Worm (Caenorhabditis elegans) whole organism, L1 larva: ENCODE results near the gene M03F8.6.

Experiments used
- C16A3.4 ChIP-seq: fragments of 150-350 bp; optimal IDR thresholded peaks from 2 replicates; lab custom pipeline; 2014; ENCODE audit warnings: missing biosample characterization, missing genetic modification characterization
- F16B12.6 ChIP-seq: fragments of 150-350 bp; optimal IDR thresholded peaks from 2 replicates; lab custom pipeline; 2014; ENCODE audit warnings: missing biosample characterization, missing genetic modification characterization
- Y116A8C.19 ChIP-seq: sonication (generic microtip); optimal IDR thresholded peaks from 2 replicates; lab custom pipeline; 2016; ENCODE audit warnings: missing compliant biosample characterization, missing genetic modification characterization, borderline replicate concordance
- aly-2 ChIP-seq: fragments of 150-350 bp; optimal IDR thresholded peaks from 2 replicates; lab custom pipeline; 2014; ENCODE audit warnings: missing biosample characterization, missing genetic modification characterization
- blmp-1 ChIP-seq: fragments of 150-350 bp; optimal IDR thresholded peaks from 2 replicates; lab custom pipeline; 2014; ENCODE audit warnings: missing biosample characterization, missing genetic modification characterization
- ceh-63 ChIP-seq: fragments of 200-800 bp; sonication (Bioruptor generic); optimal IDR thresholded peaks from 2 replicates; lab custom pipeline; 2018; ENCODE audit warnings: mild to moderate bottlenecking, missing genetic modification characterization, missing compliant biosample characterization
- ceh-8 ChIP-seq: fragments of 200-800 bp; sonication (Bioruptor generic); optimal IDR thresholded peaks from 2 replicates; lab custom pipeline; 2018; ENCODE audit warnings: mild to moderate bottlenecking, missing genetic modification characterization, moderate library complexity, missing compliant biosample characterization
- ces-1 ChIP-seq: fragments of 150-350 bp; optimal IDR thresholded peaks from 2 replicates; lab custom pipeline; 2014; ENCODE audit warnings: missing biosample characterization, missing genetic modification reagents, missing genetic modification characterization
- dpl-1 ChIP-seq, 3 experiments: fragments of 150-350 bp in 2 of 3; sonication (generic microtip) in 1 of 3; optimal IDR thresholded peaks; 2 replicates each; lab custom pipeline; 2014 to 2017; ENCODE audit warnings: missing biosample characterization in 3 of 3, missing genetic modification characterization in 3 of 3, missing genetic modification reagents in 3 of 3
- dsc-1 ChIP-seq: sonication (generic microtip); optimal IDR thresholded peaks from 2 replicates; lab custom pipeline; 2016; ENCODE audit warnings: mild to moderate bottlenecking, missing genetic modification characterization, missing compliant biosample characterization
- efl-1 ChIP-seq, 4 experiments: fragments of 150-350 bp; optimal IDR thresholded peaks in 3 of 4; peaks in 1 of 4; 1 replicate in 1 of 4; 2 replicates in 3 of 4; lab custom pipeline; 2014; ENCODE audit warnings: missing biosample characterization in 2 of 4, missing genetic modification characterization in 2 of 4, missing genetic modification reagents in 2 of 4
- egl-13 ChIP-seq: sonication (generic microtip); optimal IDR thresholded peaks from 2 replicates; lab custom pipeline; 2016; ENCODE audit warnings: missing genotype, missing genetic modification reagents, missing genetic modification characterization, missing compliant biosample characterization
- ets-5 ChIP-seq: fragments of 200-800 bp; sonication (Bioruptor generic); IDR thresholded peaks from 2 replicates; pipeline ENCODE4 v1.3.6; 2022; ENCODE audit warnings: missing genetic modification characterization, missing compliant biosample characterization
- fkh-10 ChIP-seq: sonication (generic microtip); optimal IDR thresholded peaks from 2 replicates; lab custom pipeline; 2017; ENCODE audit warnings: missing biosample characterization, missing genetic modification reagents, missing genetic modification characterization
- fkh-8 ChIP-seq: sonication (generic microtip); optimal IDR thresholded peaks from 2 replicates; lab custom pipeline; 2016; ENCODE audit warnings: mild to moderate bottlenecking, missing genetic modification characterization, missing compliant biosample characterization
- grh-1 ChIP-seq: fragments of 200-800 bp; sonication (Bioruptor generic); IDR thresholded peaks from 2 replicates; pipeline ENCODE4 v1.3.6; 2022; ENCODE audit warnings: missing genetic modification reagents, missing genetic modification characterization, missing compliant biosample characterization
- hlh-17 ChIP-seq: fragments of 200-800 bp; sonication (Bioruptor generic); optimal IDR thresholded peaks from 2 replicates; lab custom pipeline; 2018; ENCODE audit warnings: missing genetic modification characterization, mild to moderate bottlenecking, missing compliant biosample characterization, moderate library complexity, borderline replicate concordance
- hlh-4 ChIP-seq: sonication (generic microtip); optimal IDR thresholded peaks from 2 replicates; lab custom pipeline; 2016; ENCODE audit warnings: mild to moderate bottlenecking, missing genetic modification characterization, missing compliant biosample characterization
- hpl-2 ChIP-seq: fragments of 150-350 bp; optimal IDR thresholded peaks from 2 replicates; lab custom pipeline; 2014; ENCODE audit warnings: missing biosample characterization, missing genetic modification reagents, missing genetic modification characterization
- isw-1 ChIP-seq: fragments of 200-800 bp; sonication (Bioruptor generic); IDR thresholded peaks from 2 replicates; pipeline ENCODE4 v1.3.6; 2022; ENCODE audit warnings: missing genetic modification characterization, missing compliant biosample characterization
- jun-1 ChIP-seq: fragments of 150-350 bp; optimal IDR thresholded peaks from 2 replicates; lab custom pipeline; 2014; ENCODE audit warnings: missing biosample characterization, missing genetic modification reagents, missing genetic modification characterization
- lin-15B ChIP-seq: fragments of 150-350 bp; sonication (generic microtip); optimal IDR thresholded peaks from 3 replicates; lab custom pipeline; 2014; ENCODE audit warnings: missing biosample characterization, missing genetic modification characterization
- lin-35 ChIP-seq, 2 experiments: fragments of 150-350 bp; optimal IDR thresholded peaks; 2 replicates each; lab custom pipeline; 2014; ENCODE audit warnings: missing biosample characterization in 2 of 2, missing genetic modification characterization in 2 of 2, missing genetic modification reagents in 2 of 2
- lin-39 ChIP-seq: fragments of 150-350 bp; optimal IDR thresholded peaks from 2 replicates; lab custom pipeline; 2014; ENCODE audit warnings: missing biosample characterization, missing genetic modification reagents, missing genetic modification characterization
- lsy-2 ChIP-seq, 2 experiments: fragments of 150-350 bp; optimal IDR thresholded peaks; 2 replicates each; lab custom pipeline; 2014; ENCODE audit warnings: missing biosample characterization in 2 of 2, missing genetic modification characterization in 2 of 2
- mef-2 ChIP-seq: fragments of 150-350 bp; optimal IDR thresholded peaks from 2 replicates; lab custom pipeline; 2014; ENCODE audit warnings: missing biosample characterization, missing genetic modification characterization
- nhr-11 ChIP-seq: fragments of 150-350 bp; optimal IDR thresholded peaks from 2 replicates; lab custom pipeline; 2014; ENCODE audit warnings: missing biosample characterization, missing genetic modification characterization
- nhr-19 ChIP-seq: fragments of 200-800 bp; sonication (Bioruptor generic); conservative IDR thresholded peaks from 2 replicates; pipeline ENCODE4 v1.3.6; 2022; ENCODE audit warnings: missing genetic modification characterization, missing compliant biosample characterization
- nhr-237 ChIP-seq: fragments of 150-350 bp; optimal IDR thresholded peaks from 2 replicates; lab custom pipeline; 2014; ENCODE audit warnings: missing biosample characterization, missing genetic modification characterization
- nhr-71 ChIP-seq: sonication (generic microtip); optimal IDR thresholded peaks from 2 replicates; lab custom pipeline; 2016; ENCODE audit warnings: mild to moderate bottlenecking, missing genetic modification characterization, moderate library complexity, missing compliant biosample characterization
- nhr-85 ChIP-seq: sonication (generic microtip); peaks from one replicate; lab custom pipeline; 2016; ENCODE audit warnings: missing genetic modification characterization, inconsistent platforms, missing compliant biosample characterization
- rnt-1 ChIP-seq: sonication (generic microtip); optimal IDR thresholded peaks from 2 replicates; lab custom pipeline; 2016; ENCODE audit warnings: mild to moderate bottlenecking, missing genetic modification characterization, moderate library complexity, missing compliant biosample characterization
- snpc-4 ChIP-seq: fragments of 150-350 bp; optimal IDR thresholded peaks from 2 replicates; lab custom pipeline; 2014; ENCODE audit warnings: missing biosample characterization, missing genetic modification characterization
- sox-4 ChIP-seq: sonication (generic microtip); optimal IDR thresholded peaks from 2 replicates; lab custom pipeline; 2016; ENCODE audit warnings: missing genetic modification characterization, missing compliant biosample characterization
- sup-37 ChIP-seq: fragments of 200-800 bp; sonication (Bioruptor generic); optimal IDR thresholded peaks from 2 replicates; lab custom pipeline; 2018; ENCODE audit warnings: mild to moderate bottlenecking, missing genetic modification characterization, missing compliant biosample characterization
- tbx-2 ChIP-seq: sonication (generic microtip); optimal IDR thresholded peaks from 2 replicates; lab custom pipeline; 2016; ENCODE audit warnings: missing genetic modification characterization, missing compliant biosample characterization
- unc-62 ChIP-seq: fragments of 150-350 bp; optimal IDR thresholded peaks from 2 replicates; lab custom pipeline; 2014; ENCODE audit warnings: missing biosample characterization, missing genetic modification reagents, missing genetic modification characterization
- xbp-1 ChIP-seq: sonication (generic microtip); optimal IDR thresholded peaks from 2 replicates; lab custom pipeline; 2016; ENCODE audit warnings: missing genetic modification characterization, missing compliant biosample characterization
- zip-4 ChIP-seq: fragments of 200-800 bp; sonication (Bioruptor generic); optimal IDR thresholded peaks from 2 replicates; lab custom pipeline; 2018; ENCODE audit warnings: mild to moderate bottlenecking, missing genetic modification characterization, moderate library complexity, missing compliant biosample characterization
- ztf-11 ChIP-seq, 2 experiments: sonication (generic microtip); optimal IDR thresholded peaks; 2 replicates each; lab custom pipeline; 2016 to 2017; ENCODE audit warnings: missing genetic modification characterization in 2 of 2, missing biosample characterization in 1 of 2, missing compliant biosample characterization in 1 of 2

M03F8.6 gene

DNA sequence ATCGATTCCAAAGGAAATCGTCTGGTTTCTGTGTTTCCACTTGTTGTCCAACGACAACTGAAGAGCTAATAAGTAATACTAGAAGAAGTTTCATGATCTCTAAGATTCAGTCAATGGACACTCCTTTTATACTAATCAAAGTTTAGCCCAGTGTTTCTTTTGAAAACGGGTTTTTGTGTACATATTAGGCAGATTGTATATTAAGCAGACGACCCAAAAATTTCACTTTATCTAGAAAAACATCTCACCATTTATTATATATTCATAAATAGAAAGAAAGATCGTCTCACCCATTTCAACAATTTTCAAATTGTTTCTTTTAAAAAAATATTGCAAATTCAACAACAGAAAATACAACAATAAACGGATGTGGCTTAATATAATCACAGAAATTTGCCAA lies 32.1 kb upstream of the M03F8.6 start, which contains the start of gene C10F3.7:
Gene C10F3.7 (minus strand): TSS at position 101 of the 400 bp plus-strand sequence.
- no peak for TF ChIP-seq Y116A8C.19 (tag; lab: Kevin White, UChicago)
- TF ChIP-seq mef-2 (tag; lab: Kevin White, UChicago), result no peak
- no peak for TF ChIP-seq ces-1
- TF ChIP-seq grh-1 (GFP tag; lab: Robert Waterston, UW), result no peak
- TF ChIP-seq nhr-237, result no peak
- TF ChIP-seq unc-62, result no peak
- no peak for TF ChIP-seq hlh-17 (GFP tag; lab: Kevin White, UChicago)
- no peak for TF ChIP-seq hpl-2 (GFP tag; lab: Kevin White, UChicago)

DNA sequence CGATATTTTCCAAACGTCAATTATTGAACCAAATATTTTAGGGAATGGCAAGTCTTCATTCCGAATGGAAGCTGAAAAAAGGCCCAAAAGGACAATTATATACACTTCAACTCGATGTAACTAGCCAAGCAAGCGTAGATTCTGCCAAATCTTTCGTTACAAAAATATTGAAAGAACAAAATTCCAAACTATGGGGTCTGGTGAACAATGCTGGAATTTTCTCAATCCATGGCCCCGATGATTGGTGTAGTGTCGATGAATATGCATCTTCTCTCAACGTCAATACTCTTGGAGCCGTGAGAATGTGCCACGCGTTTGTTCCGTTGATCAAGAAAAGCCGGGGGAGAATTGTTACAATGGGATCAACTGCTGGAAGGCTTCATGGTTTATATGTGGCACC lies 29.6 kb upstream of the M03F8.6 start:
- TF ChIP-seq ceh-63 (GFP tag; lab: Kevin White, UChicago) (no peak), lin-35 (GFP tag; optimal IDR thresholded peaks at IDR 0.05; lab: Kevin White, UChicago) (no peak), xbp-1 (tag; lab: Kevin White, UChicago) (no peak)

- TF ChIP-seq fkh-8 (tag; lab: Kevin White, UChicago) (no peak), efl-1 (optimal IDR thresholded peaks at IDR 0.05; lab: Kevin White, UChicago) (no peak), efl-1 (GFP tag; optimal IDR thresholded peaks at IDR 0.05 in 1 of 2; lab: Kevin White, UChicago) (peak in 1 of 2 experiments; percentile 46), hpl-2 (GFP tag; lab: Kevin White, UChicago) (no peak)
Measured at ce11 chrV:5983380-5983779, 28.7 kb upstream of the M03F8.6 start, which contains the start of gene dhs-16. Gene dhs-16, plus strand, starts transcription at chrV:5983745.

DNA sequence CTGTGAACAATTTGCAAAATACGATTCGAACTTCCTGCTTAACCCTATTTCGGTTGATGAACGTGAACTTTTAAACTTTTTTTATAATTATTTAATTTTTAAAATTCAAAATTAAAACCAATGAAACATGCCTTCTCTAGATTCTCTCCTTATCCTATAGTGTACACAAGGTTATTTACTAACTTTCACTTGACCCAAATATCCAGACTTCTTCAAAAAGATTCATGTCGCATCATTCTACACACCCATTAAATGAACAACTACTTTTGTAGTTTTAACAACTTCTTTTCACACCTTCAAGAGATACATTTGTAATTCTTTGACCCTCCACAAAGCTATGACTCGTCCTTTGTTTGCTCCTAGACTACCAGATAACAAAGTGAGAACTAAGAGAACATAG lies 28.1 kb upstream of the M03F8.6 start:
- TF ChIP-seq fkh-10 (GFP tag; lab: Kevin White, UChicago) (no peak), blmp-1 (peak; percentile 64)
- TF ChIP-seq, all 84 proteins: peak for 1

- TF ChIP-seq sox-4 (tag; lab: Kevin White, UChicago) (no peak), nhr-71 (tag; lab: Kevin White, UChicago) (no peak), Y116A8C.19 (tag; lab: Kevin White, UChicago) (no peak), aly-2 (tag; lab: Kevin White, UChicago) (no peak), nhr-19 (GFP tag; lab: Robert Waterston, UW) (no peak), lin-39 (tag; lab: Kevin White, UChicago) (no peak), hpl-2 (GFP tag; lab: Kevin White, UChicago) (no peak), dpl-1 (GFP tag; optimal IDR thresholded peaks at IDR 0.05; lab: Kevin White, UChicago) (no peak), fkh-10 (GFP tag; lab: Kevin White, UChicago) (no peak), C16A3.4 (tag; lab: Kevin White, UChicago) (no peak), dsc-1 (no peak), F16B12.6 (tag; lab: Kevin White, UChicago) (no peak), ceh-63 (GFP tag; lab: Kevin White, UChicago) (no peak), lsy-2 (tag; optimal IDR thresholded peaks at IDR 0.05; lab: Kevin White, UChicago) (no peak), hlh-4 (tag; lab: Kevin White, UChicago) (no peak)
Measured at ce11 chrV:5975724-5976123, 21.1 kb upstream of the M03F8.6 start, which contains the start of gene acy-2. Gene acy-2, plus strand, starts transcription at chrV:5976024.

DNA sequence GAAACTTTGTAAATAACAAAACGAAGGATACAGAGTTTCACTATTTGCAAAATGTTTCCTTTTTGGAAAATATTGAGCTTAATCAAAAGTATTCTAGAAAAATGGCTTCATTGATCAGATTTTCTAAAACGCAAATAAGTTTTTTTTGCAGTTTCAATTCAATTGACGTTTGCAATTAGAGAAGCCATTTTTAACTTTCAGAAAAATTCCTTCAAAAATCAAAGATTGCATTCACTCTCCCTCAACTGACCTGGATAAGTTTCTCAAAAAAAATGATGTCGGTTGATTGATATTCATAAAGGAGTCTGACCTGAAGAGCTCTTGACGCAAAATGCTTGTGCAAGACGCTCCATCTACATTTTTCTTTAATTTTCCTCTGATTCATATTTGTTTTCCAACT lies 19.1 kb upstream of the M03F8.6 start:
- TF ChIP-seq lin-39 (tag; lab: Kevin White, UChicago) (no peak), blmp-1 (no peak), zip-4 (GFP tag; lab: Kevin White, UChicago) (no peak), nhr-11 (tag; lab: Kevin White, UChicago) (no peak), egl-13 (no peak), ets-5 (GFP tag; lab: Robert Waterston, UW) (no peak), ceh-8 (GFP tag; lab: Kevin White, UChicago) (no peak), jun-1 (tag; lab: Kevin White, UChicago) (no peak), hlh-4 (tag; lab: Kevin White, UChicago) (no peak), lin-15B (tag; lab: Kevin White, UChicago) (no peak), rnt-1 (tag; lab: Kevin White, UChicago) (no peak), sup-37 (GFP tag; lab: Kevin White, UChicago) (no peak), isw-1 (no peak), tbx-2 (tag; lab: Kevin White, UChicago) (no peak), nhr-19 (GFP tag; lab: Robert Waterston, UW) (no peak), hlh-17 (GFP tag; lab: Kevin White, UChicago) (no peak), lsy-2 (tag; optimal IDR thresholded peaks at IDR 0.05; lab: Kevin White, UChicago) (no peak), snpc-4 (tag; lab: Kevin White, UChicago) (no peak), nhr-85 (tag; lab: Kevin White, UChicago) (no peak), ztf-11 (tag; optimal IDR thresholded peaks at IDR 0.05; lab: Kevin White, UChicago) (no peak)
